Worm (Caenorhabditis elegans) whole organism, L3 larva: ENCODE measurements around the gene mip-2.

Source experiments
- ama-1 ChIP-seq: fragments of 150-350 bp; optimal IDR thresholded peaks from 2 replicates; lab custom pipeline; 2018
- ceh-82 ChIP-seq: fragments of 150-350 bp; optimal IDR thresholded peaks from 2 replicates; lab custom pipeline; 2014; ENCODE audit warnings: missing biosample characterization, missing genetic modification characterization
- elt-2 ChIP-seq: sonication (generic microtip); optimal IDR thresholded peaks from 2 replicates; lab custom pipeline; 2016; ENCODE audit warnings: missing genetic modification reagents, mild to moderate bottlenecking, missing genetic modification characterization, missing compliant biosample characterization
- jun-1 ChIP-seq: fragments of 150-350 bp; optimal IDR thresholded peaks from 2 replicates; lab custom pipeline; 2014; ENCODE audit warnings: missing biosample characterization, missing genetic modification reagents, missing genetic modification characterization
- lin-39 ChIP-seq: fragments of 150-350 bp; optimal IDR thresholded peaks from 2 replicates; lab custom pipeline; 2018; ENCODE audit warnings: missing biosample characterization, missing genetic modification reagents, missing genetic modification characterization
- mdl-1 ChIP-seq: fragments of 150-350 bp; optimal IDR thresholded peaks from 2 replicates; lab custom pipeline; 2014; ENCODE audit warnings: missing biosample characterization, missing genetic modification characterization
- nhr-237 ChIP-seq: fragments of 150-350 bp; optimal IDR thresholded peaks from 2 replicates; lab custom pipeline; 2014; ENCODE audit warnings: missing biosample characterization, missing genetic modification characterization
- pha-4 ChIP-seq: fragments of 150-350 bp; optimal IDR thresholded peaks from 2 replicates; lab custom pipeline; 2014; ENCODE audit warnings: missing biosample characterization, missing genetic modification reagents, missing genetic modification characterization
- tbx-2 ChIP-seq: sonication (generic microtip); optimal IDR thresholded peaks from 2 replicates; lab custom pipeline; 2016; ENCODE audit warnings: mild to moderate bottlenecking, missing genetic modification characterization, missing compliant biosample characterization
- unc-62 ChIP-seq: fragments of 150-350 bp; sonication (generic microtip); optimal IDR thresholded peaks from 4 replicates; lab custom pipeline; 2014; ENCODE audit warnings: missing biosample characterization, missing genetic modification reagents, missing genetic modification characterization
- zag-1 ChIP-seq: fragments of 150-350 bp; optimal IDR thresholded peaks from 2 replicates; lab custom pipeline; 2014; ENCODE audit warnings: missing biosample characterization, missing genetic modification characterization
- ztf-11 ChIP-seq: fragments of 150-350 bp; optimal IDR thresholded peaks from 2 replicates; lab custom pipeline; 2014; ENCODE audit warnings: missing biosample characterization, missing genetic modification characterization
- ztf-4 ChIP-seq: fragments of 150-350 bp; optimal IDR thresholded peaks from 2 replicates; lab custom pipeline; 2014; ENCODE audit warnings: missing biosample characterization, missing genetic modification characterization

DNA sequence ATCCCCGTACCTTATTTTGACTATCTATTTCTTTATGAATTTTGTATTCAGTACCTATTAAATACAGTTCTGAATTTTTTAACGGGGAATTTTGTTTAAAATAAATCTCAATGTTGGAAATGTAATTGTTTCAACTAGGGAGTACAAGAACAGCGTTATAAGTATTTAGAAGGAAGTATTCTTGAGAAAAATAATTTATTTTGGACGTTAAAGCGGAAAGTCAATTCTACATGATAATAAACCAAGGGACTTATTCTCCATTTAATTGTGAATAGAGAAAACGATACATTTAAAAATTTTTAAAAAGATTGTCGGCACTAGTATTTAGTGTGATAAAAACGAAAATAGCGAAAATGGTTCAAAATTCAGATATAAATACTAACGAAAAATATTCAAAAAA, 2.6 kb downstream of the mip-2 start:
- no peak for TF ChIP-seq unc-62 (GFP tag; lab: Kevin White, UChicago)
- TF ChIP-seq ceh-82 (tag; lab: Kevin White, UChicago), result no peak
- TF ChIP-seq tbx-2 (tag; lab: Kevin White, UChicago), result no peak
- no peak for TF ChIP-seq nhr-237
- no peak for TF ChIP-seq mdl-1 (tag; lab: Kevin White, UChicago)
- no peak for TF ChIP-seq zag-1
- TF ChIP-seq jun-1, result no peak
- no peak for TF ChIP-seq elt-2 (tag; lab: Kevin White, UChicago)
- TF ChIP-seq pha-4 (tag; lab: Kevin White, UChicago), result no peak
- TF ChIP-seq ama-1, result no peak
- no peak for TF ChIP-seq ztf-4 (tag; lab: Kevin White, UChicago)
- TF ChIP-seq ztf-11, result no peak
- TF ChIP-seq lin-39 (tag; lab: Kevin White, UChicago), result no peak
